Fruit fly (Drosophila melanogaster): ENCODE data around the gene CG14050.

DNA sequence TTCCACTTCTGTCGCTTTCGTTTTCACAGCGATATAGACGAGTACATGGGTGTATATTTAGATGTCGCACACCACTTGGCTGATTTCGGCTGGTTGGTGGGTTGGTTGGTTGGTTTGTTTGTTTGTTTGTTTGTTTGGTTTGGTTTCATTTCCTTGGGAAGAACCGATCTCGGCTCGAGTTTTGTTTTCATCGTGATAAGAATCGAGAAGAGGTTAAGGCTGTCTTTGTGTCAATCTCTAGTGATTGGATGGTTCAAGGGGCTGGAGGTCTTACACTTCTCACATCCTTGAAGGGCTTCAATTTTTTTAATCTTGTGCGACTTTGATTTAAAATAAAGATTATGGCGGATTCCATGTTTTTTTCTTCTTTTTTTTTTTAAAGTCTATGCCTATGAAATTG lies 6.8 kb upstream of the CG14050 start:
- TF ChIP-seq CG3838 (GFP tag; optimal IDR thresholded peaks at IDR 0.05) (no peak), corto (GFP tag; optimal IDR thresholded peaks at IDR 0.05) (no peak), Pdp1 (GFP tag; optimal IDR thresholded peaks at IDR 0.05) (no peak), Eip74EF (GFP tag; optimal IDR thresholded peaks at IDR 0.05) (no peak), schlank (tag; optimal IDR thresholded peaks at IDR 0.05) (no peak), CG14441 (GFP tag; IDR thresholded peaks at IDR 0.05) (no peak), fu2 (GFP tag; optimal IDR thresholded peaks at IDR 0.05) (no peak)
